Worm (Caenorhabditis elegans): ENCODE data around the gene mfsd-10.

Gene mfsd-10

ce11 chrX:17368542-17368941 is at the start of gene mfsd-10:
Gene mfsd-10 (minus strand): TSS chrX:17368642.
- peak; percentile 72 for TF ChIP-seq pha-4 (tag; optimal IDR thresholded peaks at IDR 0.05)
- no peak for TF ChIP-seq hmg-11 (tag; optimal IDR thresholded peaks at IDR 0.05)
- TF ChIP-seq jun-1 (tag; optimal IDR thresholded peaks at IDR 0.05): no peak
- no peak for TF ChIP-seq nhr-67 (tag; optimal IDR thresholded peaks at IDR 0.05)

- no peak for TF ChIP-seq nhr-11 (tag; optimal IDR thresholded peaks at IDR 0.05)
- TF ChIP-seq nhr-25 (tag; optimal IDR thresholded peaks at IDR 0.05): peak; percentile 2
These were observed 49.1 kb upstream of the mfsd-10 start for ce11 chrX:17417505-17418004.

ce11 chrX:17413868-17414267 is 45.4 kb upstream of the mfsd-10 start, which contains the start of gene crb-1:
Gene crb-1 (minus strand): TSS chrX:17414014.
- TF ChIP-seq ceh-9 (tag; optimal IDR thresholded peaks at IDR 0.05) (no peak), ceh-16 (tag; optimal IDR thresholded peaks at IDR 0.05) (no peak), lin-15B (tag; optimal IDR thresholded peaks at IDR 0.05) (no peak), hmg-11 (tag; optimal IDR thresholded peaks at IDR 0.05) (no peak), ama-1 (optimal IDR thresholded peaks at IDR 0.05) (no peak), nhr-77 (tag; optimal IDR thresholded peaks at IDR 0.05) (no peak)

- no peak for TF ChIP-seq unc-39 (tag; optimal IDR thresholded peaks at IDR 0.05)
- no peak for TF ChIP-seq elt-1 (tag; optimal IDR thresholded peaks at IDR 0.05)
- TF ChIP-seq elt-3 (tag; optimal IDR thresholded peaks at IDR 0.05): no peak
- TF ChIP-seq fos-1 (tag; optimal IDR thresholded peaks at IDR 0.05): no peak
- no peak for TF ChIP-seq ceh-28 (tag; optimal IDR thresholded peaks at IDR 0.05)
- no peak for TF ChIP-seq eor-1 (tag; optimal IDR thresholded peaks at IDR 0.05)
- TF ChIP-seq nhr-23 (tag; optimal IDR thresholded peaks at IDR 0.05): no peak
- no peak for TF ChIP-seq mml-1 (tag; optimal IDR thresholded peaks at IDR 0.05)
- TF ChIP-seq nhr-25 (tag; optimal IDR thresholded peaks at IDR 0.05): no peak
- no peak for TF ChIP-seq tbx-2 (tag; optimal IDR thresholded peaks at IDR 0.05)
- TF ChIP-seq pqm-1 (tag; optimal IDR thresholded peaks at IDR 0.05): no peak
- TF ChIP-seq fkh-2 (tag; optimal IDR thresholded peaks at IDR 0.05): no peak
- no peak for TF ChIP-seq ama-1 (optimal IDR thresholded peaks at IDR 0.05)
- TF ChIP-seq ceh-9 (tag; optimal IDR thresholded peaks at IDR 0.05): no peak
These were observed 44.2 kb upstream of the mfsd-10 start for ce11 chrX:17412642-17413041.

DNA sequence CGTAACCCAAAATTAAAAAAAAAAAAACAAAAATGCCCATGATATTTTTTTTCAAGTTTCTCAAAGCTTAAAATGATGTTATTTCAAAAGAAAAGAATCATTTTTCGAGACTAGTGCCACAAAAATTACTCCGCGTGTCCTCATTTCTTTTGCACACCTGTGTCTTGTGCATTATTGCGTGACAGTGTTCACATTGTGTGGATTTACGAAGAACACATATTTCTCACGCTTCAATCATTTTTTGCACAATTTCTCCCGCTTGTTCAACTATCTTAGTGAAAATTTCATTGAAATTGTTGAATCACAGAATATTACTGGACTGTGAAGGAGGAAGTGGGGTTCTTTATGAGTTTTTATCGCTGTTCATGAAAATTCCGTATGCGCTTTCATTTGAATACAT is 40.4 kb upstream of the mfsd-10 start:
- TF ChIP-seq skn-1 (tag; optimal IDR thresholded peaks at IDR 0.05) (no peak), elt-1 (tag; optimal IDR thresholded peaks at IDR 0.05) (no peak), unc-62 (GFP tag; optimal IDR thresholded peaks at IDR 0.05) (no peak), R02D3.7 (tag; optimal IDR thresholded peaks at IDR 0.05) (peak; percentile 83), lin-39 (tag; optimal IDR thresholded peaks at IDR 0.05) (no peak), pqm-1 (tag; optimal IDR thresholded peaks at IDR 0.05) (no peak), ceh-9 (tag; optimal IDR thresholded peaks at IDR 0.05) (no peak), fkh-2 (tag; optimal IDR thresholded peaks at IDR 0.05) (no peak), hmg-11 (tag; optimal IDR thresholded peaks at IDR 0.05) (no peak), snpc-4 (tag; optimal IDR thresholded peaks at IDR 0.05) (no peak), pha-4 (tag; optimal IDR thresholded peaks at IDR 0.05) (peak; percentile 57), lsy-12 (tag; optimal IDR thresholded peaks at IDR 0.05) (no peak), daf-12 (tag; optimal IDR thresholded peaks at IDR 0.05) (no peak), nhr-76 (tag; optimal IDR thresholded peaks at IDR 0.05) (no peak), eor-1 (tag; optimal IDR thresholded peaks at IDR 0.05) (no peak)

- TF ChIP-seq pha-4 (tag; optimal IDR thresholded peaks at IDR 0.05) (no peak), hmg-11 (tag; optimal IDR thresholded peaks at IDR 0.05) (no peak), lsy-12 (tag; optimal IDR thresholded peaks at IDR 0.05) (no peak), eor-1 (tag; optimal IDR thresholded peaks at IDR 0.05) (no peak), nhr-12 (tag; optimal IDR thresholded peaks at IDR 0.05) (no peak), skn-1 (tag; optimal IDR thresholded peaks at IDR 0.05) (no peak), ztf-11 (tag; optimal IDR thresholded peaks at IDR 0.05) (no peak), lin-15B (tag; optimal IDR thresholded peaks at IDR 0.05) (no peak), zag-1 (tag; optimal IDR thresholded peaks at IDR 0.05) (no peak), nhr-23 (tag; optimal IDR thresholded peaks at IDR 0.05) (no peak), fkh-10 (GFP tag; optimal IDR thresholded peaks at IDR 0.05) (no peak), ceh-16 (tag; optimal IDR thresholded peaks at IDR 0.05) (no peak), nhr-25 (tag; optimal IDR thresholded peaks at IDR 0.05) (no peak), unc-62 (GFP tag; optimal IDR thresholded peaks at IDR 0.05) (no peak), elt-1 (tag; optimal IDR thresholded peaks at IDR 0.05) (no peak), ztf-4 (tag; optimal IDR thresholded peaks at IDR 0.05) (no peak)
These were observed 34.6 kb upstream of the mfsd-10 start for ce11 chrX:17403058-17403457.

Measured in whole organism, L3 larva.